Worm (Caenorhabditis elegans): ENCODE measurements around the gene K12B6.11.

The K12B6.11 gene

ce11 chrV:6278117-6279081, 10.3 kb upstream of the K12B6.11 start, which contains the start of gene fil-2:
fil-2 (plus strand) TSS chrV:6279031.
- TF ChIP-seq pbrm-1 (GFP tag; IDR thresholded peaks at IDR 0.05), result no peak; the same call in 1 of the 2 replicates
- no peak for TF ChIP-seq attf-5 (GFP tag; optimal IDR thresholded peaks at IDR 0.05)
- TF ChIP-seq Y53G8AR.9 (GFP tag; conservative IDR thresholded peaks at IDR 0.05), result peak; percentile 95
- peak; percentile 37; the same call in 1 of the 2 replicates for TF ChIP-seq madf-6 (GFP tag; IDR thresholded peaks at IDR 0.05)
- TF ChIP-seq hmg-1.2 (GFP tag; IDR thresholded peaks at IDR 0.05), result 0 out of 2 replicates have a peak, but pooled peaks have one; percentile 21
- peak; percentile 63 for TF ChIP-seq gei-17 (GFP tag; optimal IDR thresholded peaks at IDR 0.05)
- TF ChIP-seq snpc-4 (GFP tag; optimal IDR thresholded peaks at IDR 0.05), result no peak
- no peak for TF ChIP-seq snpc-4 (tag; optimal IDR thresholded peaks at IDR 0.05)
- TF ChIP-seq nhr-179 (tag; optimal IDR thresholded peaks at IDR 0.05), result no peak
- TF ChIP-seq K12H6.12 (tag; optimal IDR thresholded peaks at IDR 0.05), result no peak
- TF ChIP-seq Y56A3A.18 (GFP tag; IDR thresholded peaks at IDR 0.05), result peak; percentile 95
- TF ChIP-seq lsl-1 (GFP tag; optimal IDR thresholded peaks at IDR 0.05), result no peak
- TF ChIP-seq ztf-22 (GFP tag; optimal IDR thresholded peaks at IDR 0.05), result no peak
- no peak for TF ChIP-seq lag-1 (GFP tag; IDR thresholded peaks at IDR 0.05)
- TF ChIP-seq ztf-18 (tag; optimal IDR thresholded peaks at IDR 0.05), result no peak
- peak; percentile 81 for TF ChIP-seq tlf-1 (GFP tag; optimal IDR thresholded peaks at IDR 0.05)
- TF ChIP-seq hlh-12 (tag; optimal IDR thresholded peaks at IDR 0.05), result no peak
- TF ChIP-seq hmg-20 (GFP tag; IDR thresholded peaks at IDR 0.05), result 0 out of 2 replicates have a peak, but pooled peaks have one; percentile 19
- peak; percentile 37; the same call in 1 of the 2 replicates for TF ChIP-seq sea-2 (GFP tag; IDR thresholded peaks at IDR 0.05)
- TF ChIP-seq egl-18 (GFP tag; IDR thresholded peaks at IDR 0.05), result no peak
- peak; percentile 79 for TF ChIP-seq nfyb-1 (GFP tag; IDR thresholded peaks at IDR 0.05)
- peak; percentile 11 for TF ChIP-seq lin-54 (GFP tag; optimal IDR thresholded peaks at IDR 0.05)
- no peak for TF ChIP-seq ceh-27 (GFP tag; optimal IDR thresholded peaks at IDR 0.05)
- TF ChIP-seq Y79H2A.3 (GFP tag; conservative IDR thresholded peaks at IDR 0.05), result no peak
- TF ChIP-seq rpc-1 (optimal IDR thresholded peaks at IDR 0.05), result no peak
- TF ChIP-seq rpc-1 (tag; optimal IDR thresholded peaks at IDR 0.05), result no peak
- TF ChIP-seq madf-8 (GFP tag; conservative IDR thresholded peaks at IDR 0.05), result no peak
- no peak for TF ChIP-seq F55B11.4 (tag; optimal IDR thresholded peaks at IDR 0.05; ENCODE audit: borderline replicate concordance, insufficient read depth)
- TF ChIP-seq dpff-1 (tag; optimal IDR thresholded peaks at IDR 0.05), result peak; percentile 57
- TF ChIP-seq F23B12.7 (tag; optimal IDR thresholded peaks at IDR 0.05; ENCODE audit: insufficient read depth), result no peak
- no peak for TF ChIP-seq hsf-1 (GFP tag; IDR thresholded peaks at IDR 0.05)
- TF ChIP-seq rec-8 (tag; optimal IDR thresholded peaks at IDR 0.05), result no peak
- no peak for TF ChIP-seq mel-28 (tag; optimal IDR thresholded peaks at IDR 0.05; ENCODE audit: borderline replicate concordance)
- no peak for TF ChIP-seq B0035.1 (tag; optimal IDR thresholded peaks at IDR 0.05)
- 0 out of 2 replicates have a peak, but pooled peaks have one; percentile 16 for TF ChIP-seq F39B2.1 (GFP tag; IDR thresholded peaks at IDR 0.05)
- TF ChIP-seq sptf-2 (GFP tag; optimal IDR thresholded peaks at IDR 0.05), result no peak
- TF ChIP-seq bed-2 (GFP tag; IDR thresholded peaks at IDR 0.05), result no peak
- TF ChIP-seq ccch-3 (GFP tag; optimal IDR thresholded peaks at IDR 0.05), result no peak
- TF ChIP-seq Y95B8A.8 (GFP tag; IDR thresholded peaks at IDR 0.05), result no peak; the same call in 1 of the 2 replicates
- TF ChIP-seq akir-1 (GFP tag; optimal IDR thresholded peaks at IDR 0.05), result no peak
- no peak for TF ChIP-seq ceh-91 (GFP tag; IDR thresholded peaks at IDR 0.05)
- no peak for TF ChIP-seq ztf-25 (GFP tag; IDR thresholded peaks at IDR 0.05)
- peak; percentile 38 for TF ChIP-seq F57C9.4 (tag; optimal IDR thresholded peaks at IDR 0.05)
- TF ChIP-seq F52B5.7 (tag; optimal IDR thresholded peaks at IDR 0.05), result peak; percentile 12
- TF ChIP-seq C17E4.6 (GFP tag; IDR thresholded peaks at IDR 0.05), result no peak; the same call in 1 of the 2 replicates
- no peak for TF ChIP-seq bed-1 (GFP tag; IDR thresholded peaks at IDR 0.05)
- TF ChIP-seq efl-1 (GFP tag; optimal IDR thresholded peaks at IDR 0.05), result no peak

All from whole organism, young adult.